Worm (Caenorhabditis elegans) whole organism, late embryonic: ENCODE results near the gene pag-3.

Experiments
- C08G9.2 ChIP-seq: sonication (generic microtip); optimal IDR thresholded peaks from 2 replicates; lab custom pipeline; 2016; ENCODE audit warnings: mild to moderate bottlenecking, missing genetic modification characterization, moderate library complexity, missing compliant biosample characterization
- Y22D7AL.16 ChIP-seq: sonication (generic microtip); optimal IDR thresholded peaks from 2 replicates; lab custom pipeline; 2016; ENCODE audit warnings: missing genetic modification characterization, missing compliant biosample characterization
- ceh-19 ChIP-seq: fragments of 200-800 bp; sonication (Bioruptor generic); optimal IDR thresholded peaks from 2 replicates; lab custom pipeline; 2018; ENCODE audit warnings: mild to moderate bottlenecking, missing genetic modification characterization, missing compliant biosample characterization
- ceh-24 ChIP-seq: sonication (generic microtip); optimal IDR thresholded peaks from 2 replicates; lab custom pipeline; 2016; ENCODE audit warnings: mild to moderate bottlenecking, missing genetic modification characterization, missing compliant biosample characterization
- ceh-30 ChIP-seq: fragments of 150-350 bp; optimal IDR thresholded peaks from 2 replicates; lab custom pipeline; 2014; ENCODE audit warnings: missing biosample characterization, missing genetic modification characterization
- ceh-31 ChIP-seq: sonication (generic microtip); optimal IDR thresholded peaks from 2 replicates; lab custom pipeline; 2016; ENCODE audit warnings: missing genetic modification characterization, missing compliant biosample characterization
- ceh-34 ChIP-seq: sonication (generic microtip); optimal IDR thresholded peaks from 2 replicates; lab custom pipeline; 2016; ENCODE audit warnings: mild to moderate bottlenecking, missing genetic modification characterization, missing compliant biosample characterization
- ceh-45 ChIP-seq: fragments of 200-800 bp; sonication (Bioruptor generic); IDR thresholded peaks from 2 replicates; pipeline ENCODE4 v1.3.6; 2022; ENCODE audit warnings: missing genetic modification reagents, missing genetic modification characterization, missing compliant biosample characterization
- ceh-48 ChIP-seq: sonication (generic microtip); optimal IDR thresholded peaks from 2 replicates; lab custom pipeline; 2016; ENCODE audit warnings: missing genetic modification characterization, inconsistent platforms, missing compliant biosample characterization
- ceh-6 ChIP-seq: fragments of 200-800 bp; sonication (Bioruptor generic); optimal IDR thresholded peaks from 2 replicates; lab custom pipeline; 2018; ENCODE audit warnings: mild to moderate bottlenecking, missing genetic modification characterization, missing compliant biosample characterization
- ceh-9 ChIP-seq: sonication (generic microtip); optimal IDR thresholded peaks from 2 replicates; lab custom pipeline; 2016; ENCODE audit warnings: mild to moderate bottlenecking, missing genetic modification characterization, inconsistent platforms, missing compliant biosample characterization
- che-1 ChIP-seq: sonication (generic microtip); optimal IDR thresholded peaks from 2 replicates; lab custom pipeline; 2016; ENCODE audit warnings: mild to moderate bottlenecking, missing genetic modification characterization, missing compliant biosample characterization
- elt-2 ChIP-seq: sonication (generic microtip); optimal IDR thresholded peaks from 2 replicates; lab custom pipeline; 2016; ENCODE audit warnings: missing genetic modification reagents, missing genetic modification characterization, missing compliant biosample characterization
- elt-4 ChIP-seq: sonication (generic microtip); optimal IDR thresholded peaks from 2 replicates; lab custom pipeline; 2016; ENCODE audit warnings: missing genetic modification characterization, missing compliant biosample characterization
- gmeb-2 ChIP-seq: sonication (generic microtip); optimal IDR thresholded peaks from 2 replicates; lab custom pipeline; 2016; ENCODE audit warnings: missing genetic modification characterization, inconsistent platforms, missing compliant biosample characterization
- hlh-13 ChIP-seq: fragments of 200-800 bp; sonication (Bioruptor generic); optimal IDR thresholded peaks from 2 replicates; lab custom pipeline; 2018; ENCODE audit warnings: mild to moderate bottlenecking, missing genetic modification characterization, missing compliant biosample characterization
- hlh-30 ChIP-seq: sonication (generic microtip); optimal IDR thresholded peaks from 2 replicates; lab custom pipeline; 2017; ENCODE audit warnings: antibody characterized with exemption, missing genetic modification characterization, missing compliant biosample characterization; ENCODE audit not compliant: insufficient read depth
- hlh-8 ChIP-seq: sonication (generic microtip); optimal IDR thresholded peaks from 2 replicates; lab custom pipeline; 2016; ENCODE audit warnings: missing genotype, missing genetic modification characterization, missing compliant biosample characterization
- lim-6 ChIP-seq: sonication (generic microtip); optimal IDR thresholded peaks from 2 replicates; lab custom pipeline; 2016; ENCODE audit warnings: missing genetic modification characterization, missing compliant biosample characterization
- lin-11 ChIP-seq: fragments of 200-800 bp; sonication (Bioruptor generic); optimal IDR thresholded peaks from 2 replicates; lab custom pipeline; 2018; ENCODE audit warnings: mild to moderate bottlenecking, missing genetic modification characterization, missing compliant biosample characterization
- madf-2 ChIP-seq: sonication (generic microtip); optimal IDR thresholded peaks from 2 replicates; lab custom pipeline; 2017; ENCODE audit warnings: missing genetic modification characterization, missing compliant biosample characterization
- nhr-11 ChIP-seq: fragments of 150-350 bp; optimal IDR thresholded peaks from 2 replicates; lab custom pipeline; 2014; ENCODE audit warnings: missing biosample characterization, missing genetic modification characterization
- npax-4 ChIP-seq: sonication (generic microtip); optimal IDR thresholded peaks from 2 replicates; lab custom pipeline; 2016; ENCODE audit warnings: missing genetic modification characterization, missing compliant biosample characterization
- pag-3 ChIP-seq: sonication (generic microtip); optimal IDR thresholded peaks from 2 replicates; lab custom pipeline; 2016; ENCODE audit warnings: missing compliant biosample characterization, missing genetic modification characterization, borderline replicate concordance
- pat-9 ChIP-seq: fragments of 200-800 bp; sonication (Bioruptor generic); optimal IDR thresholded peaks from 2 replicates; lab custom pipeline; 2018; ENCODE audit warnings: mild to moderate bottlenecking, missing genetic modification characterization, moderate library complexity, missing compliant biosample characterization
- pha-4 ChIP-seq: fragments of 150-350 bp; optimal IDR thresholded peaks from 2 replicates; lab custom pipeline; 2018; ENCODE audit warnings: missing biosample characterization, missing genetic modification reagents, missing genetic modification characterization
- pqm-1 ChIP-seq: sonication (generic microtip); optimal IDR thresholded peaks from 2 replicates; lab custom pipeline; 2016; ENCODE audit warnings: missing genetic modification characterization, missing compliant biosample characterization
- pros-1 ChIP-seq: fragments of 150-350 bp; optimal IDR thresholded peaks from 2 replicates; lab custom pipeline; 2014; ENCODE audit warnings: missing biosample characterization, missing genetic modification reagents, missing genetic modification characterization
- syd-9 ChIP-seq: sonication (generic microtip); optimal IDR thresholded peaks from 2 replicates; lab custom pipeline; 2016; ENCODE audit warnings: mild to moderate bottlenecking, missing genetic modification characterization, moderate library complexity, missing compliant biosample characterization
- ttx-3 ChIP-seq: sonication (generic microtip); optimal IDR thresholded peaks from 2 replicates; lab custom pipeline; 2016; ENCODE audit warnings: missing genetic modification reagents, missing genetic modification characterization, missing compliant biosample characterization
- unc-42 ChIP-seq: sonication (generic microtip); optimal IDR thresholded peaks from 2 replicates; lab custom pipeline; 2016; ENCODE audit warnings: missing genotype, missing genetic modification characterization, missing compliant biosample characterization
- unc-55 ChIP-seq: sonication (generic microtip); optimal IDR thresholded peaks from 2 replicates; lab custom pipeline; 2017; ENCODE audit warnings: missing biosample characterization, missing genetic modification reagents, missing genetic modification characterization
- ztf-16 ChIP-seq: sonication (generic microtip); optimal IDR thresholded peaks from 2 replicates; lab custom pipeline; 2017; ENCODE audit warnings: missing genetic modification characterization, missing compliant biosample characterization

Gene pag-3

DNA sequence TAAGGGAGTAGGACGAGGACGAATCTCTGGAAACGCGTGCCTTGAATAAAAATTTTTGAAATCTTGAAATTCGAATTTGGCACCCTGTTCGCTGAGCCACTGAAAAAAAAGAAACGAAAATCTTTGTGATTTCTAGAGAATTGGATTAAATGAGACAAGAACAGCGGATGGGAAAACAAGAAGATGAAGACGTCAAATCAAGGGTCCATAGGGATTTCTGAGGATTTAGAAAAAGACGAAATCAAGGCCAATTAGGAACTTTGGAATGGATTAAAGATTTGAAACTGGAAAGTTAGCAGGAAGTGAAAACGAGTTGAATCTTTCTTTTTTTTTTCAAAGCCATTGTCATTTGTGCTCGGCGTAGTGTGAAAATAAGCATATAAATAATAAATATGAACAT lies at the start of gene pag-3:
Gene pag-3, minus strand, starts transcription at position 101 of the 400 bp plus-strand sequence.
- no peak for TF ChIP-seq pat-9
- TF ChIP-seq syd-9 (tag; lab: Kevin White, UChicago): no peak
- no peak for TF ChIP-seq lim-6 (tag; lab: Kevin White, UChicago)
- TF ChIP-seq nhr-11 (tag; lab: Kevin White, UChicago): no peak
- no peak for TF ChIP-seq ceh-19 (GFP tag; lab: Kevin White, UChicago)
- no peak for TF ChIP-seq ceh-48 (tag; lab: Kevin White, UChicago)

DNA sequence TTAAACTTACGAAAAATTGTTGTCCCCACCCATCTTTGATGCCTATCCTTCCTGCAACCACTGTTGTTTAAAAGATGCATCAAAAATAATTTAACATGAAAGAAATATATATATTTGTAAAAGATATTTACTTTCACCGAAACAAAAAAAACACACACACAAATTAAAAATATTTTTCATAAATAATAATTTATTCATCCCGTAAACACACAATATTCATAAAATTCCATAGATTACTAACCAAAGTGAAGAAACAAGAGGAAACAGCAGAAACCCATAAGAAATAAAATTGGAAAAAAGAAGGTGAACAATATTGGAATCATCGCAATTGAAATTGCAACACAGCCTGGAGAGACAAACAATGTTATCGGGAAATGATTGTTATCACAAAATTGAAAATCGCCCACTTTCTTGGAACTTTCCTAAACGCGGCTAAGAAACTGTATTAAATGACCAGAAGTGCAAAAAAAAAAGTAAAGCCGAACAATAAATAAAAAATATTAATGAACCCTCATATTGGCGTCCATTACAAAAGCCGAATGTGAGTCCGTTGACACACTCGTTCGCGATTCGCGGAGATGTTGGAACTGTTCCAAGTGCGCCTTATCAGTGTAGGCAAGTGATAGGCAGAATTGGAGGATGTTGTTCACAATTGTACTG lies 49.6 kb upstream of the pag-3 start, which contains the start of gene slc-25A18.1:
Gene slc-25A18.1, minus strand, starts transcription at position 51 of the 660 bp plus-strand sequence.
- TF ChIP-seq ceh-31 (tag; lab: Kevin White, UChicago) (no peak), elt-2 (tag; lab: Kevin White, UChicago) (peak; percentile 72)

- TF ChIP-seq gmeb-2 (tag; lab: Kevin White, UChicago) (no peak), che-1 (tag; lab: Kevin White, UChicago) (no peak), madf-2 (tag; lab: Kevin White, UChicago) (no peak), ceh-45 (no peak), pros-1 (tag; lab: Kevin White, UChicago) (no peak), npax-4 (tag; lab: Kevin White, UChicago) (no peak)
- TF ChIP-seq, all 69 proteins: peak for 0
Observed at ce11 chrX:14999101-14999500, 44.7 kb upstream of the pag-3 start, which contains the start of gene cutl-3. Gene cutl-3, minus strand, starts transcription at chrX:14999201.

DNA sequence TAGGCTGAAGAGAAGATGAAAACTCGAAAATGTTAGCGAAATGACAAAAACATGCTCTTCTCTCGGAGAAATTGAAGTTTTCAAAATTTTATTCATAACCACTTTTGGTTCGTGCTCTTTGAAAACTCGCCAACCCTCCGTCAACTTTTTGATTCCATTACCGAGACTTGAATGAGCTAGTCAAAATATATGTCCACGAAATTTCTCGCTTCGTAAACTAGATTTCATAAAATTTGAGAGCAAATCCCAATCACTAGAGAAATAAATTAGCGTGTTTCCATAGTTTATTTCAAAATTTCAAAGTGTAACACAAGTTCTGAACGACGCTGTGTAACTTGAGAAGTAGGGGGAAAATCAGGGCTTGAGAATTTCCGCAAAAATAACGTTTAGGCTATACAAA lies 39.3 kb upstream of the pag-3 start:
- no peak for TF ChIP-seq pha-4
- TF ChIP-seq hlh-30: no peak
- TF ChIP-seq ttx-3 (tag; lab: Kevin White, UChicago): no peak
- TF ChIP-seq ceh-48 (tag; lab: Kevin White, UChicago): no peak
- no peak for TF ChIP-seq Y22D7AL.16
- no peak for TF ChIP-seq npax-4 (tag; lab: Kevin White, UChicago)
- TF ChIP-seq ceh-6 (GFP tag; lab: Kevin White, UChicago): no peak
- peak; percentile 71 for TF ChIP-seq unc-42 (tag; lab: Kevin White, UChicago)

DNA sequence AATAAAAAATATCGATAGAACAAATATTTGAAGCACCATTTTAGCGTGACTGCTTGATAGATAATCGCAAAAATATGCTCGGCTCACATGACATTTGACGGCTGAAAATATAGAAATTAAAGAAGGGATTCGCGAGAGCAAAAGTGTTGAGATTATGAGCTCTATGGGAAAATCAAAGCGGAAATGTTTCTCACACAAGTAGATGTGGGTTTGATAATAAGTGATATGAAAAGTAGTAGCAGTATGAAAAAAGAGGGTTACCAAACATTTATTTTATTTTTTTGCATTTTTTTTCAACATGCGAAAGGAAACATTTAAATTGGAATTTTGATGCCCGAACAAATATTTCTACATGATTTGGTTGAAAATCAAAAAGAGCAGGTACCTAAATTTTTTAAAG lies 36.8 kb upstream of the pag-3 start, which contains the start of gene iglr-1:
Gene iglr-1, minus strand, starts transcription at position 101 of the 400 bp plus-strand sequence.
- TF ChIP-seq ceh-34 (tag; lab: Kevin White, UChicago): no peak
- TF ChIP-seq pqm-1: no peak
- no peak for TF ChIP-seq pros-1 (tag; lab: Kevin White, UChicago)
- TF ChIP-seq ceh-9 (tag; lab: Kevin White, UChicago): no peak
- no peak for TF ChIP-seq elt-2 (tag; lab: Kevin White, UChicago)
- no peak for TF ChIP-seq C08G9.2
- no peak for TF ChIP-seq lim-6 (tag; lab: Kevin White, UChicago)
- no peak for TF ChIP-seq hlh-13
- TF ChIP-seq Y22D7AL.16: no peak
- no peak for TF ChIP-seq gmeb-2 (tag; lab: Kevin White, UChicago)
- no peak for TF ChIP-seq ceh-31 (tag; lab: Kevin White, UChicago)
- TF ChIP-seq hlh-8 (tag; lab: Kevin White, UChicago): no peak
- no peak for TF ChIP-seq pag-3 (tag; lab: Kevin White, UChicago)
- no peak for TF ChIP-seq ceh-30
- no peak for TF ChIP-seq ceh-24 (tag; lab: Kevin White, UChicago)
- TF ChIP-seq lin-11 (tag; lab: Kevin White, UChicago): no peak
- no peak for TF ChIP-seq elt-4 (tag; lab: Kevin White, UChicago)
- no peak for TF ChIP-seq ztf-16 (tag; lab: Kevin White, UChicago)
- TF ChIP-seq unc-55 (GFP tag; lab: Kevin White, UChicago): no peak
